Fruit fly (Drosophila melanogaster) whole organism, embryonic: Measurements from ENCODE around the gene CG5191.

Experiments used
- Aef1 ChIP-seq: fragments of 200-800 bp; sonication (Bioruptor generic); IDR thresholded peaks from 3 replicates; pipeline ENCODE4 v1.3.6; 2022; ENCODE audit warnings: missing biosample characterization, missing genetic modification characterization
- B-H1 ChIP-seq: fragments of 200-800 bp; sonication (Bioruptor generic); IDR thresholded peaks from 3 replicates; pipeline ENCODE4 v1.3.6; 2022; ENCODE audit warnings: missing biosample characterization, missing genetic modification characterization
- Blimp-1 ChIP-seq: fragments of 200-800 bp; sonication (Bioruptor generic); optimal IDR thresholded peaks from 3 replicates; lab custom pipeline; 2018; ENCODE audit warnings: missing biosample characterization, missing genetic modification characterization, mild to moderate bottlenecking, moderate library complexity, missing genetic modification reagents
- Bteb2 ChIP-seq: fragments of 200-800 bp; sonication (Bioruptor generic); optimal IDR thresholded peaks from 2 replicates; lab custom pipeline; 2016; ENCODE audit warnings: missing biosample characterization, missing genetic modification characterization
- CG1024 ChIP-seq: fragments of 200-800 bp; sonication (Bioruptor generic); IDR thresholded peaks from 2 replicates; pipeline ENCODE4 v1.3.6; 2022; ENCODE audit warnings: missing biosample characterization, missing genetic modification characterization
- CG10543 ChIP-seq: fragments of 200-800 bp; sonication (Bioruptor generic); optimal IDR thresholded peaks from 3 replicates; lab custom pipeline; 2017; ENCODE audit warnings: missing biosample characterization, mild to moderate bottlenecking, missing genetic modification characterization, moderate library complexity
- CG13624 ChIP-seq: fragments of 200-800 bp; sonication (Bioruptor generic); optimal IDR thresholded peaks from 2 replicates; lab custom pipeline; 2016; ENCODE audit warnings: missing biosample characterization, missing genetic modification characterization
- CG13894 ChIP-seq: fragments of 200-800 bp; sonication (Bioruptor generic); optimal IDR thresholded peaks from 3 replicates; lab custom pipeline; 2018; ENCODE audit warnings: missing biosample characterization, mild to moderate bottlenecking, missing genetic modification characterization, moderate library complexity
- CG14710 ChIP-seq: fragments of 200-800 bp; sonication (Bioruptor generic); optimal IDR thresholded peaks from 3 replicates; lab custom pipeline; 2019; ENCODE audit warnings: missing biosample characterization, mild to moderate bottlenecking, missing genetic modification characterization, moderate library complexity
- CG17361 ChIP-seq: fragments of 200-800 bp; sonication (Bioruptor generic); IDR thresholded peaks from 3 replicates; pipeline ENCODE4 v1.3.6; 2022; ENCODE audit warnings: missing biosample characterization, missing genetic modification characterization
- CG34224 ChIP-seq: fragments of 200-800 bp; sonication (Bioruptor generic); IDR thresholded peaks from 3 replicates; pipeline ENCODE4 v1.3.6; 2022; ENCODE audit warnings: missing biosample characterization, missing genetic modification characterization; ENCODE audit not compliant: partially characterized antibody
- CG6689 ChIP-seq: fragments of 200-800 bp; sonication (Bioruptor generic); IDR thresholded peaks from 2 replicates; pipeline ENCODE4 v1.3.6; 2022; ENCODE audit warnings: missing biosample characterization, missing genetic modification characterization
- CG6813 ChIP-seq: fragments of 200-800 bp; sonication (Bioruptor generic); optimal IDR thresholded peaks from 2 replicates; lab custom pipeline; 2017; ENCODE audit warnings: missing biosample characterization, missing genetic modification characterization, mild to moderate bottlenecking, moderate library complexity, missing genetic modification reagents
- CG7271 ChIP-seq: fragments of 200-800 bp; sonication (Bioruptor generic); optimal IDR thresholded peaks from 2 replicates; lab custom pipeline; 2018; ENCODE audit warnings: missing biosample characterization, mild to moderate bottlenecking, missing genetic modification characterization, moderate library complexity
- CG7745 ChIP-seq: fragments of 200-800 bp; sonication (Bioruptor generic); optimal IDR thresholded peaks from 2 replicates; lab custom pipeline; 2018; ENCODE audit warnings: missing biosample characterization, mild to moderate bottlenecking, missing genetic modification characterization, moderate library complexity
- CG8290 ChIP-seq, 3 experiments: fragments of 200-800 bp; sonication (Bioruptor generic); optimal IDR thresholded peaks; 2 replicates each; lab custom pipeline; 2016 to 2019; ENCODE audit warnings: missing biosample characterization in 3 of 3, missing genetic modification characterization in 3 of 3, mild to moderate bottlenecking in 2 of 3, moderate library complexity in 1 of 3
- CG9797 ChIP-seq: fragments of 200-800 bp; sonication (Bioruptor generic); optimal IDR thresholded peaks from 3 replicates; lab custom pipeline; 2018; ENCODE audit warnings: missing biosample characterization, mild to moderate bottlenecking, missing genetic modification characterization
- CG9932 ChIP-seq: fragments of 200-800 bp; sonication (Bioruptor generic); IDR thresholded peaks from 2 replicates; pipeline ENCODE4 v1.3.6; 2022; ENCODE audit warnings: missing biosample characterization, missing genetic modification characterization
- D19A ChIP-seq: fragments of 200-800 bp; optimal IDR thresholded peaks from 3 replicates; lab custom pipeline; 2019; ENCODE audit warnings: missing biosample characterization, mild to moderate bottlenecking, missing genetic modification characterization, moderate library complexity
- D19B ChIP-seq: fragments of 200-800 bp; sonication (Bioruptor generic); optimal IDR thresholded peaks from 2 replicates; lab custom pipeline; 2017; ENCODE audit warnings: missing biosample characterization, mild to moderate bottlenecking, missing genetic modification characterization
- Eip74EF ChIP-seq, 2 experiments: fragments of 200-800 bp in 1 of 2; fragments of >200 bp in 1 of 2; sonication (Bioruptor generic) in 1 of 2; optimal IDR thresholded peaks; 2 replicates each; lab custom pipeline; 2017 to 2019; ENCODE audit warnings: missing biosample characterization in 2 of 2, missing genetic modification characterization in 2 of 2, mild to moderate bottlenecking in 1 of 2, moderate library complexity in 1 of 2
- Hr51 ChIP-seq, 2 experiments: fragments of 200-800 bp; sonication (Bioruptor generic); optimal IDR thresholded peaks; 2 replicates in 1 of 2; 3 replicates in 1 of 2; lab custom pipeline; 2016 to 2018; ENCODE audit warnings: missing biosample characterization in 2 of 2, missing genetic modification characterization in 2 of 2, mild to moderate bottlenecking in 1 of 2, moderate library complexity in 1 of 2
- Hr78 ChIP-seq, 2 experiments: fragments of 200-800 bp in 1 of 2; fragments of >200 bp in 1 of 2; sonication (Bioruptor generic) in 1 of 2; optimal IDR thresholded peaks; 2 replicates each; lab custom pipeline; 2017 to 2019; ENCODE audit warnings: missing biosample characterization in 2 of 2, missing genetic modification characterization in 2 of 2, mild to moderate bottlenecking in 1 of 2, moderate library complexity in 1 of 2
- Mad ChIP-seq: fragments of 200-800 bp; sonication (Bioruptor generic); optimal IDR thresholded peaks from 2 replicates; lab custom pipeline; 2016; ENCODE audit warnings: missing biosample characterization, missing genetic modification characterization
- Med ChIP-seq: fragments of 200-800 bp; sonication (Bioruptor generic); peaks from one replicate; lab custom pipeline; 2016; ENCODE audit warnings: missing biosample characterization, missing genetic modification characterization, mild to moderate bottlenecking, inconsistent platforms, moderate library complexity
- NFAT ChIP-seq: fragments of 200-800 bp; sonication (Bioruptor generic); IDR thresholded peaks from 2 replicates; pipeline ENCODE4 v1.3.6; 2022; ENCODE audit warnings: missing biosample characterization, missing genetic modification characterization
- Pdp1 ChIP-seq, 2 experiments: fragments of 200-800 bp; sonication (Bioruptor generic); optimal IDR thresholded peaks; 3 replicates each; lab custom pipeline; 2016; ENCODE audit warnings: missing biosample characterization in 2 of 2, missing genetic modification characterization in 2 of 2, mild to moderate bottlenecking in 1 of 2, moderate library complexity in 1 of 2
- Stat92E ChIP-seq, 3 experiments: fragments of >200 bp in 2 of 3; fragments of 200-800 bp in 1 of 3; sonication (Bioruptor generic) in 1 of 3; optimal IDR thresholded peaks; 2 replicates each; lab custom pipeline; 2017 to 2019; ENCODE audit warnings: missing biosample characterization in 3 of 3, missing genetic modification characterization in 3 of 3, mild to moderate bottlenecking in 1 of 3, moderate library complexity in 1 of 3
- abd-A ChIP-seq: fragments of 200-800 bp; sonication (Bioruptor generic); optimal IDR thresholded peaks from 3 replicates; lab custom pipeline; 2019; ENCODE audit warnings: missing biosample characterization, mild to moderate bottlenecking, missing genetic modification characterization, moderate library complexity
- ac ChIP-seq: fragments of 200-800 bp; sonication (Bioruptor generic); optimal IDR thresholded peaks from 3 replicates; lab custom pipeline; 2017; ENCODE audit warnings: missing biosample characterization, mild to moderate bottlenecking, missing genetic modification characterization
- ase ChIP-seq: fragments of 200-800 bp; sonication (Bioruptor generic); IDR thresholded peaks from 3 replicates; pipeline ENCODE4 v1.3.6; 2022; ENCODE audit warnings: missing biosample characterization, missing genetic modification characterization
- ash1 ChIP-seq: fragments of 200-800 bp; sonication (Bioruptor generic); optimal IDR thresholded peaks from 2 replicates; lab custom pipeline; 2018; ENCODE audit warnings: missing biosample characterization, mild to moderate bottlenecking, missing genetic modification characterization
- br ChIP-seq: fragments of >200 bp; optimal IDR thresholded peaks from 2 replicates; lab custom pipeline; 2017
- croc ChIP-seq: fragments of 200-800 bp; sonication (Bioruptor generic); conservative IDR thresholded peaks from 3 replicates; pipeline ENCODE4 v1.3.6; 2022; ENCODE audit warnings: missing biosample characterization, missing genetic modification characterization
- crol ChIP-seq: fragments of 200-800 bp; sonication (Bioruptor generic); IDR thresholded peaks from 2 replicates; pipeline ENCODE4 v1.3.6; 2022; ENCODE audit warnings: missing biosample characterization, missing genetic modification characterization
- fd102C ChIP-seq: fragments of 200-800 bp; sonication (Bioruptor generic); optimal IDR thresholded peaks from 2 replicates; lab custom pipeline; 2018; ENCODE audit warnings: missing biosample characterization, mild to moderate bottlenecking, missing genetic modification characterization, moderate library complexity
- gfzf ChIP-seq: fragments of 200-800 bp; sonication (Bioruptor generic); optimal IDR thresholded peaks from 2 replicates; lab custom pipeline; 2016; ENCODE audit warnings: missing biosample characterization, mild to moderate bottlenecking, missing genetic modification characterization, moderate library complexity
- grau ChIP-seq: fragments of 200-800 bp; optimal IDR thresholded peaks from 3 replicates; lab custom pipeline; 2019; ENCODE audit warnings: missing biosample characterization, mild to moderate bottlenecking, missing genetic modification characterization, moderate library complexity
- oc ChIP-seq: fragments of 200-800 bp; sonication (Bioruptor generic); optimal IDR thresholded peaks from 2 replicates; lab custom pipeline; 2018; ENCODE audit warnings: missing biosample characterization, mild to moderate bottlenecking, missing genetic modification characterization, moderate library complexity
- p53 ChIP-seq: fragments of 200-800 bp; sonication (Bioruptor generic); optimal IDR thresholded peaks from 2 replicates; lab custom pipeline; 2016; ENCODE audit warnings: missing biosample characterization, missing genetic modification characterization
- phol ChIP-seq: fragments of 200-800 bp; sonication (Bioruptor generic); optimal IDR thresholded peaks from 3 replicates; lab custom pipeline; 2018; ENCODE audit warnings: missing biosample characterization, mild to moderate bottlenecking, missing genetic modification characterization, moderate library complexity
- pzg ChIP-seq: fragments of 200-800 bp; sonication (Bioruptor generic); optimal IDR thresholded peaks from 3 replicates; lab custom pipeline; 2018; ENCODE audit warnings: missing biosample characterization, mild to moderate bottlenecking, missing genetic modification characterization, moderate library complexity
- run ChIP-seq: fragments of 200-800 bp; sonication (Bioruptor generic); optimal IDR thresholded peaks from 3 replicates; lab custom pipeline; 2018; ENCODE audit warnings: missing biosample characterization, mild to moderate bottlenecking, missing genetic modification characterization
- sens ChIP-seq: fragments of 200-800 bp; sonication (Bioruptor generic); peaks from one replicate; lab custom pipeline; 2016; ENCODE audit warnings: missing biosample characterization, missing genetic modification characterization
- shn ChIP-seq: fragments of 200-800 bp; sonication (Bioruptor generic); optimal IDR thresholded peaks from 3 replicates; lab custom pipeline; 2016; ENCODE audit warnings: missing biosample characterization, missing genetic modification characterization
- sna ChIP-seq: fragments of 200-800 bp; sonication (Bioruptor generic); IDR thresholded peaks from 2 replicates; pipeline ENCODE4 v1.3.6; 2022; ENCODE audit warnings: missing biosample characterization, missing genetic modification characterization; ENCODE audit not compliant: partially characterized antibody
- tgo ChIP-seq: fragments of 200-800 bp; sonication (Bioruptor generic); IDR thresholded peaks from 3 replicates; pipeline ENCODE4 v1.3.6; 2022; ENCODE audit warnings: missing biosample characterization, missing genetic modification characterization
- vvl ChIP-seq: fragments of 200-800 bp; sonication (Bioruptor generic); IDR thresholded peaks from 2 replicates; pipeline ENCODE4 v1.3.6; 2022; ENCODE audit warnings: missing biosample characterization, missing genetic modification characterization

The CG5191 gene

DNA sequence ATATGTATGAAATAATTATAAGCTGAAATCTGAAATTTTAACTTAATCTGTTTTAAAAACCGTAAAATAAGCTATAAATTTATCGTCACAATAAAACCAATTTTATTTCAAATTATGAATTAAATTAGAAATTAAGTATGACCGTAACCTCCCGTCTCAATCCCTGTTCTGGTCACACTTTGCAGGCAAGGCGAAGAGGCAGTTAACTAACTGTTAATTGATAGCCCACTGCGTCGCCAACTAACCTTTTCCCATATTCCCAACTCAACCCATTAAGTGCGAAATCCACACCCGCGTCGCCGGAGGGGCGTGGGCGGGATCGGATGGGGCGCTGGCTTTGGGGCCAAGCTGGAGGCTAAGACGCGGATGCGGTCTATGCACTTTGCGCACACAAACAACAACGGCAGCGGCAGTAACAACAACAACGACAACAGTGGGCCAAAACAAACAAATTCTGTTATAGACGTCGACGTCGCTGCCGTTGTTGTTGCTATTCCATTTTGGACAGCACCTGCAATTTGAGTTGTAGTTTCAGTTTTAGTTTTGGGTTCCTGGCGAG, at the start of gene CG5191 (continued):
- TF ChIP-seq fd102C (GFP tag; lab: Kevin White, UChicago) (no peak), B-H1 (GFP tag; lab: Robert Waterston, UW) (0 out of 3 replicates have a peak, but pooled peaks have one; percentile 6), shn (GFP tag; lab: Kevin White, UChicago) (no peak), p53 (GFP tag; lab: Kevin White, UChicago) (no peak), run (tag; lab: Kevin White, UChicago) (no peak), crol (GFP tag; lab: Robert Waterston, UW) (peak; percentile 35; the same call in 1 of the 2 replicates), Hr51 (GFP tag; optimal IDR thresholded peaks at IDR 0.05; lab: Kevin White, UChicago) (peak in 1 of 2 experiments; percentile 12), Stat92E (GFP tag; optimal IDR thresholded peaks at IDR 0.05; lab: Kevin White, UChicago) (peak in 1 of 3 experiments; percentile 20), ash1 (GFP tag; lab: Kevin White, UChicago) (no peak), NFAT (no peak), CG6813 (GFP tag; lab: Kevin White, UChicago) (no peak), CG1024 (GFP tag; lab: Robert Waterston, UW) (no peak), CG10543 (GFP tag; lab: Kevin White, UChicago) (peak; percentile 12), Eip74EF (GFP tag; optimal IDR thresholded peaks at IDR 0.05; lab: Kevin White, UChicago) (peak in 1 of 2 experiments; percentile 5), oc (no peak), D19B (GFP tag; lab: Kevin White, UChicago) (no peak), Bteb2 (no peak), CG6689 (GFP tag; lab: Robert Waterston, UW) (no peak), CG13894 (peak; percentile 16), Blimp-1 (no peak), CG13624 (GFP tag; lab: Kevin White, UChicago) (no peak), abd-A (tag; lab: Kevin White, UChicago) (peak; percentile 34), grau (tag; lab: Kevin White, UChicago) (peak; percentile 21), ac (GFP tag; lab: Kevin White, UChicago) (peak; percentile 13), Hr78 (GFP tag; optimal IDR thresholded peaks at IDR 0.05; lab: Kevin White, UChicago) (peak in 1 of 2 experiments; percentile 32), CG7271 (tag; lab: Kevin White, UChicago) (no peak), croc (GFP tag; lab: Robert Waterston, UW) (no peak), phol (peak; percentile 30), br (lab: Kevin White, UChicago) (no peak), sna (GFP tag; lab: Robert Waterston, UW) (peak; percentile 51; the same call in 1 of the 2 replicates), CG8290 (GFP tag; optimal IDR thresholded peaks at IDR 0.05; lab: Kevin White, UChicago) (no peak), CG8290 (tag; optimal IDR thresholded peaks at IDR 0.05; lab: Kevin White, UChicago) (peak in 1 of 2 experiments; percentile 43), Med (GFP tag; lab: Kevin White, UChicago) (peak; percentile 4), CG34224 (GFP tag; lab: Robert Waterston, UW) (0 out of 3 replicates have a peak, but pooled peaks have one; percentile 20), CG9797 (GFP tag; lab: Kevin White, UChicago) (peak; percentile 29), ase (GFP tag; lab: Robert Waterston, UW) (no peak), gfzf (GFP tag; lab: Kevin White, UChicago) (peak; percentile 19), D19A (tag; lab: Kevin White, UChicago) (peak; percentile 39), pzg (peak; percentile 21), sens (GFP tag; lab: Kevin White, UChicago) (peak; percentile 41), CG7745 (tag; lab: Kevin White, UChicago) (peak; percentile 97), CG9932 (GFP tag; lab: Robert Waterston, UW) (no peak), vvl (GFP tag; lab: Robert Waterston, UW) (0 out of 2 replicates have a peak, but pooled peaks have one; percentile 2), CG14710 (tag; lab: Kevin White, UChicago) (peak; percentile 1), Aef1 (GFP tag; lab: Robert Waterston, UW) (peak; percentile 42; the same call in 1 of the 3 replicates), Mad (no peak), CG17361 (GFP tag; lab: Robert Waterston, UW) (0 out of 3 replicates have a peak, but pooled peaks have one; percentile 15), Pdp1 (GFP tag; optimal IDR thresholded peaks at IDR 0.05; lab: Kevin White, UChicago) (no peak), tgo (GFP tag; lab: Robert Waterston, UW) (no peak)
